Worm (Caenorhabditis elegans) whole organism, late embryonic: ENCODE data around the gene F38A1.6.

Experiments
- C08G9.2 ChIP-seq: sonication (generic microtip); optimal IDR thresholded peaks from 2 replicates; lab custom pipeline; 2016; ENCODE audit warnings: mild to moderate bottlenecking, missing genetic modification characterization, moderate library complexity, missing compliant biosample characterization
- F13H6.1 ChIP-seq: sonication (generic microtip); optimal IDR thresholded peaks from 2 replicates; lab custom pipeline; 2016; ENCODE audit warnings: missing genetic modification characterization, missing compliant biosample characterization
- K02D7.2 ChIP-seq: sonication (generic microtip); optimal IDR thresholded peaks from 2 replicates; lab custom pipeline; 2017; ENCODE audit warnings: mild to moderate bottlenecking, missing genetic modification characterization, missing compliant biosample characterization
- K09A11.1 ChIP-seq: sonication (generic microtip); optimal IDR thresholded peaks from 2 replicates; lab custom pipeline; 2017; ENCODE audit warnings: antibody characterized with exemption, mild to moderate bottlenecking, missing genetic modification characterization, missing compliant biosample characterization; ENCODE audit not compliant: insufficient read depth
- Y22D7AL.16 ChIP-seq: sonication (generic microtip); optimal IDR thresholded peaks from 2 replicates; lab custom pipeline; 2016; ENCODE audit warnings: missing genetic modification characterization, missing compliant biosample characterization
- ceh-14 ChIP-seq: sonication (generic microtip); optimal IDR thresholded peaks from 2 replicates; lab custom pipeline; 2016; ENCODE audit warnings: missing genotype, missing genetic modification characterization, missing compliant biosample characterization
- ceh-18 ChIP-seq: sonication (generic microtip); optimal IDR thresholded peaks from 2 replicates; lab custom pipeline; 2016; ENCODE audit warnings: missing genetic modification characterization, missing compliant biosample characterization
- ceh-19 ChIP-seq: fragments of 200-800 bp; sonication (Bioruptor generic); optimal IDR thresholded peaks from 2 replicates; lab custom pipeline; 2018; ENCODE audit warnings: mild to moderate bottlenecking, missing genetic modification characterization, missing compliant biosample characterization
- ceh-2 ChIP-seq: sonication (generic microtip); optimal IDR thresholded peaks from 2 replicates; lab custom pipeline; 2016; ENCODE audit warnings: missing genotype, missing genetic modification characterization, missing compliant biosample characterization
- ceh-22 ChIP-seq: sonication (generic microtip); optimal IDR thresholded peaks from 2 replicates; lab custom pipeline; 2017; ENCODE audit warnings: missing biosample characterization, missing genetic modification characterization
- ceh-31 ChIP-seq: sonication (generic microtip); optimal IDR thresholded peaks from 2 replicates; lab custom pipeline; 2016; ENCODE audit warnings: missing genetic modification characterization, missing compliant biosample characterization
- ceh-48 ChIP-seq: sonication (generic microtip); optimal IDR thresholded peaks from 2 replicates; lab custom pipeline; 2016; ENCODE audit warnings: missing genetic modification characterization, inconsistent platforms, missing compliant biosample characterization
- ceh-6 ChIP-seq: fragments of 200-800 bp; sonication (Bioruptor generic); optimal IDR thresholded peaks from 2 replicates; lab custom pipeline; 2018; ENCODE audit warnings: mild to moderate bottlenecking, missing genetic modification characterization, missing compliant biosample characterization
- che-1 ChIP-seq: sonication (generic microtip); optimal IDR thresholded peaks from 2 replicates; lab custom pipeline; 2016; ENCODE audit warnings: mild to moderate bottlenecking, missing genetic modification characterization, missing compliant biosample characterization
- dmd-4 ChIP-seq: sonication (generic microtip); optimal IDR thresholded peaks from 2 replicates; lab custom pipeline; 2016; ENCODE audit warnings: borderline replicate concordance, missing genetic modification characterization, missing compliant biosample characterization
- dve-1 ChIP-seq: sonication (generic microtip); optimal IDR thresholded peaks from 2 replicates; lab custom pipeline; 2017; ENCODE audit warnings: antibody characterized with exemption, mild to moderate bottlenecking, missing genetic modification characterization, missing compliant biosample characterization
- elt-2 ChIP-seq: sonication (generic microtip); optimal IDR thresholded peaks from 2 replicates; lab custom pipeline; 2016; ENCODE audit warnings: missing genetic modification reagents, missing genetic modification characterization, missing compliant biosample characterization
- ets-4 ChIP-seq: sonication (generic microtip); optimal IDR thresholded peaks from 2 replicates; lab custom pipeline; 2016; ENCODE audit warnings: missing genetic modification characterization, missing compliant biosample characterization
- fax-1 ChIP-seq: sonication (generic microtip); optimal IDR thresholded peaks from 2 replicates; lab custom pipeline; 2016; ENCODE audit warnings: missing genotype, missing genetic modification characterization, missing compliant biosample characterization
- fkh-6 ChIP-seq: sonication (generic microtip); optimal IDR thresholded peaks from 2 replicates; lab custom pipeline; 2016; ENCODE audit warnings: missing genetic modification characterization, missing compliant biosample characterization
- gmeb-2 ChIP-seq: sonication (generic microtip); optimal IDR thresholded peaks from 2 replicates; lab custom pipeline; 2016; ENCODE audit warnings: missing genetic modification characterization, inconsistent platforms, missing compliant biosample characterization
- hlh-13 ChIP-seq: fragments of 200-800 bp; sonication (Bioruptor generic); optimal IDR thresholded peaks from 2 replicates; lab custom pipeline; 2018; ENCODE audit warnings: mild to moderate bottlenecking, missing genetic modification characterization, missing compliant biosample characterization
- hlh-15 ChIP-seq: sonication (generic microtip); optimal IDR thresholded peaks from 2 replicates; lab custom pipeline; 2016; ENCODE audit warnings: missing genetic modification characterization, missing compliant biosample characterization
- hlh-30 ChIP-seq: sonication (generic microtip); optimal IDR thresholded peaks from 2 replicates; lab custom pipeline; 2017; ENCODE audit warnings: antibody characterized with exemption, missing genetic modification characterization, missing compliant biosample characterization; ENCODE audit not compliant: insufficient read depth
- hlh-6 ChIP-seq: sonication (generic microtip); optimal IDR thresholded peaks from 2 replicates; lab custom pipeline; 2016; ENCODE audit warnings: missing genotype, missing genetic modification characterization, missing compliant biosample characterization
- hlh-8 ChIP-seq: sonication (generic microtip); optimal IDR thresholded peaks from 2 replicates; lab custom pipeline; 2016; ENCODE audit warnings: missing genotype, missing genetic modification characterization, missing compliant biosample characterization
- lim-6 ChIP-seq: sonication (generic microtip); optimal IDR thresholded peaks from 2 replicates; lab custom pipeline; 2016; ENCODE audit warnings: missing genetic modification characterization, missing compliant biosample characterization
- lin-11 ChIP-seq: fragments of 200-800 bp; sonication (Bioruptor generic); optimal IDR thresholded peaks from 2 replicates; lab custom pipeline; 2018; ENCODE audit warnings: mild to moderate bottlenecking, missing genetic modification characterization, missing compliant biosample characterization
- madf-2 ChIP-seq: sonication (generic microtip); optimal IDR thresholded peaks from 2 replicates; lab custom pipeline; 2017; ENCODE audit warnings: missing genetic modification characterization, missing compliant biosample characterization
- nfya-1 ChIP-seq: sonication (generic microtip); optimal IDR thresholded peaks from 2 replicates; lab custom pipeline; 2017; ENCODE audit warnings: missing genetic modification characterization, mild to moderate bottlenecking, missing compliant biosample characterization, antibody characterized with exemption, moderate library complexity
- nhr-11 ChIP-seq: fragments of 150-350 bp; optimal IDR thresholded peaks from 2 replicates; lab custom pipeline; 2014; ENCODE audit warnings: missing biosample characterization, missing genetic modification characterization
- npax-4 ChIP-seq: sonication (generic microtip); optimal IDR thresholded peaks from 2 replicates; lab custom pipeline; 2016; ENCODE audit warnings: missing genetic modification characterization, missing compliant biosample characterization
- odd-2 ChIP-seq: sonication (generic microtip); optimal IDR thresholded peaks from 2 replicates; lab custom pipeline; 2017; ENCODE audit warnings: antibody characterized with exemption, mild to moderate bottlenecking, missing genetic modification characterization, missing compliant biosample characterization
- pag-3 ChIP-seq: sonication (generic microtip); optimal IDR thresholded peaks from 2 replicates; lab custom pipeline; 2016; ENCODE audit warnings: missing compliant biosample characterization, missing genetic modification characterization, borderline replicate concordance
- pat-9 ChIP-seq: fragments of 200-800 bp; sonication (Bioruptor generic); optimal IDR thresholded peaks from 2 replicates; lab custom pipeline; 2018; ENCODE audit warnings: mild to moderate bottlenecking, missing genetic modification characterization, moderate library complexity, missing compliant biosample characterization
- pha-4 ChIP-seq: fragments of 150-350 bp; optimal IDR thresholded peaks from 2 replicates; lab custom pipeline; 2018; ENCODE audit warnings: missing biosample characterization, missing genetic modification reagents, missing genetic modification characterization
- pros-1 ChIP-seq: fragments of 150-350 bp; optimal IDR thresholded peaks from 2 replicates; lab custom pipeline; 2014; ENCODE audit warnings: missing biosample characterization, missing genetic modification reagents, missing genetic modification characterization
- rnt-1 ChIP-seq: sonication (generic microtip); optimal IDR thresholded peaks from 2 replicates; lab custom pipeline; 2016; ENCODE audit warnings: missing genetic modification characterization, missing compliant biosample characterization
- sdc-2 ChIP-seq: sonication (generic microtip); optimal IDR thresholded peaks from 2 replicates; lab custom pipeline; 2016; ENCODE audit warnings: missing genotype, missing genetic modification characterization, missing compliant biosample characterization
- sox-2 ChIP-seq: fragments of 200-800 bp; sonication (Bioruptor generic); IDR thresholded peaks from 2 replicates; pipeline ENCODE4 v1.3.6; 2022; ENCODE audit warnings: missing genetic modification reagents, missing genetic modification characterization, missing compliant biosample characterization
- syd-9 ChIP-seq: sonication (generic microtip); optimal IDR thresholded peaks from 2 replicates; lab custom pipeline; 2016; ENCODE audit warnings: mild to moderate bottlenecking, missing genetic modification characterization, moderate library complexity, missing compliant biosample characterization
- unc-3 ChIP-seq, 2 experiments: fragments of 200-800 bp in 1 of 2; sonication (Bioruptor generic) in 1 of 2; sonication (generic microtip) in 1 of 2; conservative IDR thresholded peaks in 1 of 2; optimal IDR thresholded peaks in 1 of 2; 2 replicates each; pipeline versions ENCODE4 v1.3.6 to Lab custom; 2016 to 2022; ENCODE audit warnings: missing compliant biosample characterization in 2 of 2, missing genetic modification characterization in 2 of 2, missing genetic modification reagents in 1 of 2
- unc-55 ChIP-seq: sonication (generic microtip); optimal IDR thresholded peaks from 2 replicates; lab custom pipeline; 2017; ENCODE audit warnings: missing biosample characterization, missing genetic modification reagents, missing genetic modification characterization
- zip-5 ChIP-seq: sonication (generic microtip); optimal IDR thresholded peaks from 2 replicates; lab custom pipeline; 2016; ENCODE audit warnings: missing genetic modification characterization, missing compliant biosample characterization
- ztf-16 ChIP-seq: sonication (generic microtip); optimal IDR thresholded peaks from 2 replicates; lab custom pipeline; 2017; ENCODE audit warnings: missing genetic modification characterization, missing compliant biosample characterization

The F38A1.6 gene

ce11 chrIV:1261930-1262329, 10.3 kb downstream of the F38A1.6 start:
- TF ChIP-seq ceh-22 (tag; lab: Kevin White, UChicago) = no peak
- no peak for TF ChIP-seq hlh-15 (tag; lab: Kevin White, UChicago)
- TF ChIP-seq sdc-2 (tag; lab: Kevin White, UChicago) = no peak
- no peak for TF ChIP-seq fkh-6
- TF ChIP-seq sox-2 (GFP tag; lab: Robert Waterston, UW) = no peak
- no peak for TF ChIP-seq fax-1 (tag; lab: Kevin White, UChicago)
- TF ChIP-seq ceh-18 = no peak
- no peak for TF ChIP-seq dmd-4 (tag; lab: Kevin White, UChicago)
- no peak for TF ChIP-seq ztf-16 (tag; lab: Kevin White, UChicago)
- TF ChIP-seq elt-2 = no peak
- no peak for TF ChIP-seq unc-55
- TF ChIP-seq, all 69 proteins: peak for 0

- no peak for TF ChIP-seq K02D7.2
- TF ChIP-seq pha-4 (tag; lab: Kevin White, UChicago) = no peak
- TF ChIP-seq ceh-31 = no peak
- TF ChIP-seq che-1 (tag; lab: Kevin White, UChicago) = no peak
- no peak for TF ChIP-seq F13H6.1 (tag; lab: Kevin White, UChicago)
- no peak for TF ChIP-seq Y22D7AL.16
- no peak for TF ChIP-seq ets-4 (tag; lab: Kevin White, UChicago)
- no peak for TF ChIP-seq ceh-2
- no peak for TF ChIP-seq ceh-14 (tag; lab: Kevin White, UChicago)
- no peak for TF ChIP-seq hlh-30
- no peak for TF ChIP-seq ztf-16 (tag; lab: Kevin White, UChicago)
- no peak for TF ChIP-seq zip-5 (tag; lab: Kevin White, UChicago)
- TF ChIP-seq fax-1 (tag; lab: Kevin White, UChicago) = no peak
- TF ChIP-seq rnt-1 = no peak
- TF ChIP-seq ceh-19 (GFP tag; lab: Kevin White, UChicago) = no peak
- TF ChIP-seq hlh-6 (tag; lab: Kevin White, UChicago) = no peak
- no peak for TF ChIP-seq unc-3 (GFP tag; conservative IDR thresholded peaks at IDR 0.05; lab: Robert Waterston, UW)
- no peak for TF ChIP-seq unc-3 (tag; optimal IDR thresholded peaks at IDR 0.05; lab: Kevin White, UChicago)
- no peak for TF ChIP-seq pag-3 (tag; lab: Kevin White, UChicago)
- TF ChIP-seq nhr-11 = no peak
Observed at ce11 chrIV:1264928-1265327, 13.3 kb downstream of the F38A1.6 start, which contains the start of gene F38A1.13. TSS of gene F38A1.13 (plus strand) at chrIV:1265228.

ce11 chrIV:1266138-1266537, 14.5 kb downstream of the F38A1.6 start:
- no peak for TF ChIP-seq nfya-1 (tag; lab: Kevin White, UChicago)
- TF ChIP-seq gmeb-2 = no peak
- TF ChIP-seq hlh-15 (tag; lab: Kevin White, UChicago) = no peak
- no peak for TF ChIP-seq pat-9 (tag; lab: Kevin White, UChicago)
- TF ChIP-seq ceh-48 = no peak
- TF ChIP-seq ceh-31 = no peak
- no peak for TF ChIP-seq syd-9 (tag; lab: Kevin White, UChicago)
- TF ChIP-seq elt-2 = peak; percentile 2
- TF ChIP-seq madf-2 (tag; lab: Kevin White, UChicago) = no peak

ce11 chrIV:1266724-1267123, 15.1 kb downstream of the F38A1.6 start, which contains the start of gene clec-170:
TSS of gene clec-170 (plus strand) at chrIV:1266866.
- TF ChIP-seq ceh-19 (GFP tag; lab: Kevin White, UChicago) (no peak), elt-2 (peak; percentile 18)

ce11 chrIV:1274583-1274982, 22.9 kb downstream of the F38A1.6 start, which contains the start of gene C09E9.1:
TSS of gene C09E9.1 (plus strand) at chrIV:1274868.
- TF ChIP-seq hlh-15 (tag; lab: Kevin White, UChicago) = no peak
- no peak for TF ChIP-seq pat-9 (tag; lab: Kevin White, UChicago)
- no peak for TF ChIP-seq dve-1 (tag; lab: Kevin White, UChicago)
- no peak for TF ChIP-seq lin-11 (tag; lab: Kevin White, UChicago)
- TF ChIP-seq K09A11.1 = no peak
- no peak for TF ChIP-seq C08G9.2 (tag; lab: Kevin White, UChicago)
- no peak for TF ChIP-seq hlh-8
- no peak for TF ChIP-seq pha-4 (tag; lab: Kevin White, UChicago)
- TF ChIP-seq K02D7.2 = no peak
- no peak for TF ChIP-seq F13H6.1 (tag; lab: Kevin White, UChicago)
- no peak for TF ChIP-seq gmeb-2
- TF ChIP-seq pros-1 (tag; lab: Kevin White, UChicago) = no peak
- no peak for TF ChIP-seq ceh-6 (GFP tag; lab: Kevin White, UChicago)
- no peak for TF ChIP-seq nhr-11
- peak; percentile 24 for TF ChIP-seq unc-55
- no peak for TF ChIP-seq Y22D7AL.16
- no peak for TF ChIP-seq lim-6 (tag; lab: Kevin White, UChicago)
- no peak for TF ChIP-seq hlh-13 (GFP tag; lab: Kevin White, UChicago)
- no peak for TF ChIP-seq npax-4
- TF ChIP-seq odd-2 (tag; lab: Kevin White, UChicago) = no peak
